Fruit fly (Drosophila melanogaster) whole organism, embryonic: ENCODE data around the gene IntS4.

ENCODE experiments used
- Adf1 ChIP-seq: fragments of 200-800 bp; sonication (Bioruptor generic); IDR thresholded peaks from 2 replicates; pipeline ENCODE4 v1.3.6; 2022; ENCODE audit warnings: missing biosample characterization, missing genetic modification characterization
- BtbVII ChIP-seq: fragments of 200-800 bp; sonication (Bioruptor generic); optimal IDR thresholded peaks from 3 replicates; lab custom pipeline; 2017; ENCODE audit warnings: missing biosample characterization, mild to moderate bottlenecking, missing genetic modification characterization
- CG10274 ChIP-seq: fragments of 200-800 bp; sonication (Bioruptor generic); optimal IDR thresholded peaks from 3 replicates; lab custom pipeline; 2017; ENCODE audit warnings: missing biosample characterization, mild to moderate bottlenecking, missing genetic modification characterization
- CG10979 ChIP-seq: fragments of 200-800 bp; sonication (Bioruptor generic); optimal IDR thresholded peaks from 2 replicates; lab custom pipeline; 2018; ENCODE audit warnings: missing biosample characterization, mild to moderate bottlenecking, missing genetic modification characterization, moderate library complexity
- CG11085 ChIP-seq: fragments of 200-800 bp; sonication (Bioruptor generic); IDR thresholded peaks from 2 replicates; pipeline ENCODE4 v1.3.6; 2022; ENCODE audit warnings: missing biosample characterization, missing genetic modification characterization
- CG11560 ChIP-seq: fragments of 200-800 bp; sonication (Bioruptor generic); IDR thresholded peaks from 3 replicates; pipeline ENCODE4 v1.3.6; 2022; ENCODE audit warnings: missing biosample characterization, missing genetic modification characterization
- CG12659 ChIP-seq: fragments of 200-800 bp; sonication (Bioruptor generic); optimal IDR thresholded peaks from 3 replicates; lab custom pipeline; 2017; ENCODE audit warnings: mild to moderate bottlenecking, missing biosample characterization, missing genetic modification reagents, missing genetic modification characterization
- CG13123 ChIP-seq: fragments of 200-800 bp; sonication (Bioruptor generic); optimal IDR thresholded peaks from 2 replicates; lab custom pipeline; 2016; ENCODE audit warnings: missing biosample characterization, missing genetic modification characterization
- CG13424 ChIP-seq: fragments of 200-800 bp; sonication (Bioruptor generic); optimal IDR thresholded peaks from 2 replicates; lab custom pipeline; 2019; ENCODE audit warnings: missing biosample characterization, mild to moderate bottlenecking, missing genetic modification characterization, moderate library complexity
- CG14667 ChIP-seq: fragments of 200-800 bp; sonication (Bioruptor generic); IDR thresholded peaks from 2 replicates; pipeline ENCODE4 v1.3.6; 2022; ENCODE audit warnings: missing biosample characterization, missing genetic modification characterization
- CG17328 ChIP-seq: fragments of 200-800 bp; sonication (Bioruptor generic); IDR thresholded peaks from 2 replicates; pipeline ENCODE4 v1.3.6; 2022; ENCODE audit warnings: missing biosample characterization, missing genetic modification characterization
- CG17361 ChIP-seq: fragments of 200-800 bp; sonication (Bioruptor generic); IDR thresholded peaks from 3 replicates; pipeline ENCODE4 v1.3.6; 2022; ENCODE audit warnings: missing biosample characterization, missing genetic modification characterization
- CG17912 ChIP-seq: fragments of 200-800 bp; sonication (Bioruptor generic); optimal IDR thresholded peaks from 2 replicates; lab custom pipeline; 2018; ENCODE audit warnings: missing biosample characterization, mild to moderate bottlenecking, missing genetic modification characterization
- CG18262 ChIP-seq: fragments of 200-800 bp; optimal IDR thresholded peaks from 3 replicates; lab custom pipeline; 2019; ENCODE audit warnings: missing biosample characterization, mild to moderate bottlenecking, missing genetic modification characterization, moderate library complexity
- CG2889 ChIP-seq: fragments of 200-800 bp; sonication (Bioruptor generic); IDR thresholded peaks from 3 replicates; pipeline ENCODE4 v1.3.6; 2022; ENCODE audit warnings: missing biosample characterization, missing genetic modification characterization
- CG4854 ChIP-seq: fragments of 200-800 bp; sonication (Bioruptor generic); optimal IDR thresholded peaks from 2 replicates; lab custom pipeline; 2016; ENCODE audit warnings: missing biosample characterization, missing genetic modification characterization, inconsistent platforms
- CG5245 ChIP-seq: fragments of 200-800 bp; sonication (Bioruptor generic); optimal IDR thresholded peaks from 3 replicates; lab custom pipeline; 2016; ENCODE audit warnings: missing biosample characterization, missing genetic modification characterization
- CG6765 ChIP-seq: fragments of 200-800 bp; sonication (Bioruptor generic); optimal IDR thresholded peaks from 3 replicates; lab custom pipeline; 2017; ENCODE audit warnings: missing biosample characterization, mild to moderate bottlenecking, missing genetic modification characterization
- CG6854 ChIP-seq: fragments of 200-800 bp; sonication (Bioruptor generic); optimal IDR thresholded peaks from 3 replicates; lab custom pipeline; 2017; ENCODE audit warnings: missing biosample characterization, mild to moderate bottlenecking, missing genetic modification characterization
- CG7745 ChIP-seq: fragments of 200-800 bp; sonication (Bioruptor generic); optimal IDR thresholded peaks from 2 replicates; lab custom pipeline; 2018; ENCODE audit warnings: missing biosample characterization, mild to moderate bottlenecking, missing genetic modification characterization, moderate library complexity
- CG7839 ChIP-seq: fragments of 200-800 bp; sonication (Bioruptor generic); optimal IDR thresholded peaks from 3 replicates; lab custom pipeline; 2018; ENCODE audit warnings: missing biosample characterization, mild to moderate bottlenecking, missing genetic modification characterization, moderate library complexity
- CkIIα-i1 ChIP-seq: fragments of 200-800 bp; sonication (Bioruptor generic); IDR thresholded peaks from 2 replicates; pipeline ENCODE4 v1.3.6; 2022; ENCODE audit warnings: missing biosample characterization, missing genetic modification characterization
- E2f1 ChIP-seq: fragments of 200-800 bp; sonication (Bioruptor generic); IDR thresholded peaks from 2 replicates; pipeline ENCODE4 v1.3.6; 2022; ENCODE audit warnings: missing biosample characterization, missing genetic modification characterization
- H2.0 ChIP-seq: fragments of 200-800 bp; sonication (Bioruptor generic); IDR thresholded peaks from 2 replicates; pipeline ENCODE4 v1.3.6; 2022; ENCODE audit warnings: missing biosample characterization, missing genetic modification characterization
- HLH3B ChIP-seq: fragments of 200-800 bp; sonication (Bioruptor generic); IDR thresholded peaks from 2 replicates; pipeline ENCODE4 v1.3.6; 2022; ENCODE audit warnings: missing biosample characterization, missing genetic modification characterization
- HmgD ChIP-seq: fragments of 200-800 bp; sonication (Bioruptor generic); optimal IDR thresholded peaks from 3 replicates; lab custom pipeline; 2016; ENCODE audit warnings: missing biosample characterization, missing genetic modification characterization
- Lim3 ChIP-seq: fragments of 200-800 bp; sonication (Bioruptor generic); IDR thresholded peaks from 2 replicates; pipeline ENCODE4 v1.3.6; 2022; ENCODE audit warnings: missing biosample characterization, missing genetic modification characterization
- Mad ChIP-seq: fragments of 200-800 bp; sonication (Bioruptor generic); optimal IDR thresholded peaks from 2 replicates; lab custom pipeline; 2016; ENCODE audit warnings: missing biosample characterization, missing genetic modification characterization
- Nf-YA ChIP-seq: fragments of 200-800 bp; sonication (Bioruptor generic); IDR thresholded peaks from 2 replicates; pipeline ENCODE4 v1.3.6; 2022; ENCODE audit warnings: missing biosample characterization, missing genetic modification characterization
- Side ChIP-seq: fragments of 200-800 bp; sonication (Bioruptor generic); optimal IDR thresholded peaks from 2 replicates; lab custom pipeline; 2016; ENCODE audit warnings: missing biosample characterization, missing genetic modification characterization
- Taf1 ChIP-seq: fragments of 200-800 bp; sonication (Bioruptor generic); IDR thresholded peaks from 2 replicates; pipeline ENCODE4 v1.3.6; 2022; ENCODE audit warnings: missing biosample characterization, missing genetic modification characterization
- ara ChIP-seq: fragments of 200-800 bp; sonication (Bioruptor generic); IDR thresholded peaks from 2 replicates; pipeline ENCODE4 v1.3.6; 2022; ENCODE audit warnings: missing biosample characterization, missing genetic modification characterization
- ase ChIP-seq: fragments of 200-800 bp; sonication (Bioruptor generic); IDR thresholded peaks from 3 replicates; pipeline ENCODE4 v1.3.6; 2022; ENCODE audit warnings: missing biosample characterization, missing genetic modification characterization
- az2 ChIP-seq: fragments of 200-800 bp; sonication (Bioruptor generic); optimal IDR thresholded peaks from 3 replicates; lab custom pipeline; 2016; ENCODE audit warnings: missing biosample characterization, missing genetic modification characterization
- bsh ChIP-seq, 2 experiments: fragments of 200-800 bp; sonication (Bioruptor generic); optimal IDR thresholded peaks; 2 replicates each; lab custom pipeline; 2017 to 2018; ENCODE audit warnings: mild to moderate bottlenecking in 2 of 2, missing biosample characterization in 2 of 2, missing genetic modification characterization in 2 of 2, moderate library complexity in 1 of 2
- cato ChIP-seq: fragments of 200-800 bp; sonication (Bioruptor generic); optimal IDR thresholded peaks from 2 replicates; lab custom pipeline; 2016; ENCODE audit warnings: missing biosample characterization, missing genetic modification characterization, borderline replicate concordance
- dpn ChIP-seq, 2 experiments: fragments of 200-800 bp; sonication (Bioruptor generic); optimal IDR thresholded peaks; 3 replicates each; lab custom pipeline; 2016; ENCODE audit warnings: missing biosample characterization in 2 of 2, missing genetic modification characterization in 2 of 2
- eyg ChIP-seq: fragments of 200-800 bp; sonication (Bioruptor generic); optimal IDR thresholded peaks from 3 replicates; lab custom pipeline; 2016; ENCODE audit warnings: missing biosample characterization, missing genetic modification characterization
- fd102C ChIP-seq: fragments of 200-800 bp; sonication (Bioruptor generic); optimal IDR thresholded peaks from 2 replicates; lab custom pipeline; 2018; ENCODE audit warnings: missing biosample characterization, mild to moderate bottlenecking, missing genetic modification characterization, moderate library complexity
- fru ChIP-seq: fragments of >200 bp; optimal IDR thresholded peaks from 2 replicates; lab custom pipeline; 2017
- her ChIP-seq: fragments of 200-800 bp; sonication (Bioruptor generic); optimal IDR thresholded peaks from 2 replicates; lab custom pipeline; 2016; ENCODE audit warnings: missing biosample characterization, missing genetic modification characterization
- ind ChIP-seq: fragments of 200-800 bp; sonication (Bioruptor generic); optimal IDR thresholded peaks from 3 replicates; lab custom pipeline; 2016; ENCODE audit warnings: missing biosample characterization, missing genetic modification characterization
- lov ChIP-seq, 2 experiments: fragments of 200-800 bp in 1 of 2; fragments of >200 bp in 1 of 2; sonication (Bioruptor generic) in 1 of 2; IDR thresholded peaks in 1 of 2; optimal IDR thresholded peaks in 1 of 2; 2 replicates in 1 of 2; 3 replicates in 1 of 2; pipeline versions ENCODE4 v1.3.6 to Lab custom; 2017 to 2022; ENCODE audit warnings: missing biosample characterization in 1 of 2, missing genetic modification characterization in 1 of 2
- mirr ChIP-seq: fragments of 200-800 bp; sonication (Bioruptor generic); optimal IDR thresholded peaks from 3 replicates; lab custom pipeline; 2018; ENCODE audit warnings: missing biosample characterization, mild to moderate bottlenecking, missing genetic modification characterization
- pho ChIP-seq: fragments of 200-800 bp; sonication (Bioruptor generic); optimal IDR thresholded peaks from 2 replicates; lab custom pipeline; 2016; ENCODE audit warnings: missing biosample characterization, missing genetic modification characterization
- slbo ChIP-seq: fragments of 200-800 bp; sonication (Bioruptor generic); IDR thresholded peaks from 2 replicates; pipeline ENCODE4 v1.3.6; 2022; ENCODE audit warnings: missing biosample characterization, missing genetic modification characterization
- sr ChIP-seq: fragments of 200-800 bp; sonication (Bioruptor generic); IDR thresholded peaks from 3 replicates; pipeline ENCODE4 v1.3.6; 2022; ENCODE audit warnings: missing biosample characterization, missing genetic modification characterization
- tin ChIP-seq: fragments of 200-800 bp; sonication (Bioruptor generic); optimal IDR thresholded peaks from 3 replicates; lab custom pipeline; 2016; ENCODE audit warnings: missing biosample characterization, missing genetic modification characterization
- trh ChIP-seq: fragments of 200-800 bp; sonication (Bioruptor generic); optimal IDR thresholded peaks from 2 replicates; lab custom pipeline; 2016; ENCODE audit warnings: missing biosample characterization, missing genetic modification characterization
- vnd ChIP-seq: fragments of 200-800 bp; sonication (Bioruptor generic); IDR thresholded peaks from 3 replicates; pipeline ENCODE4 v1.3.6; 2022; ENCODE audit warnings: missing biosample characterization, missing genetic modification characterization; ENCODE audit not compliant: partially characterized antibody
- zf30C ChIP-seq: fragments of 200-800 bp; sonication (Bioruptor generic); optimal IDR thresholded peaks from 3 replicates; lab custom pipeline; 2018; ENCODE audit warnings: missing biosample characterization, mild to moderate bottlenecking, missing genetic modification characterization

Gene IntS4

DNA sequence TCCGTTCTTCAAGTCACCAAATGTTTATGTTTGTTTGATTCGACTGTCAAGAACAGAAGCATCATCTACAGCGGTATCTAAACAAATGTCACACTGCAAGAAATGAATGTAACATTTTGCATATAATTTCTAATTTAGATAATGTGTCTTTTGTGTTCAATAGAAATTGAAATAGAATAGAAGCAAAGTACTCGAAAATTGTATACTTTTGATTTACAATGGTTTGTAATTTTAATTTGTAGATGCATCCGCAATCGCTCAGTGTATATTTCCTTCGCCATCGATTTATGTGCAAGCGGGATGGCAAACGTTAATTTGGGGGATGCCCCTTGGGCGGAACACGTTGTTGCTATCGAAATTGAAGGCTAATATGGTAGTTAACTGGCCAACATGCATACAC, 20.4 kb downstream of the IntS4 start (continued):
- TF ChIP-seq zf30C (GFP tag; lab: Kevin White, UChicago) (peak; percentile 46), BtbVII (GFP tag; lab: Kevin White, UChicago) (peak; percentile 67), CG2889 (GFP tag; lab: Robert Waterston, UW) (no peak), Adf1 (GFP tag; lab: Robert Waterston, UW) (no peak), Nf-YA (GFP tag; lab: Robert Waterston, UW) (peak; percentile 64; the same call in 1 of the 2 replicates), CG5245 (peak; percentile 59), CG4854 (GFP tag; lab: Kevin White, UChicago) (peak; percentile 36), CG13123 (GFP tag; lab: Kevin White, UChicago) (no peak), dpn (GFP tag; optimal IDR thresholded peaks at IDR 0.05; lab: Kevin White, UChicago) (peak; percentile 42 to 56), CG7745 (tag; lab: Kevin White, UChicago) (no peak), Mad (peak; percentile 12), CG10274 (GFP tag; lab: Kevin White, UChicago) (no peak), Lim3 (no peak), sr (GFP tag; lab: Robert Waterston, UW) (no peak), HLH3B (GFP tag; lab: Robert Waterston, UW) (peak; percentile 74), lov (optimal IDR thresholded peaks at IDR 0.05; lab: Kevin White, UChicago) (no peak), lov (GFP tag; IDR thresholded peaks at IDR 0.05; lab: Robert Waterston, UW) (0 out of 3 replicates have a peak, but pooled peaks have one; percentile 54), vnd (GFP tag; lab: Robert Waterston, UW) (no peak), CG12659 (GFP tag; lab: Kevin White, UChicago) (peak; percentile 48), Taf1 (GFP tag; lab: Robert Waterston, UW) (no peak), Side (GFP tag; lab: Kevin White, UChicago) (peak; percentile 47), trh (GFP tag; lab: Kevin White, UChicago) (peak; percentile 26), ase (GFP tag; lab: Robert Waterston, UW) (0 out of 3 replicates have a peak, but pooled peaks have one; percentile 38), CG14667 (GFP tag; lab: Robert Waterston, UW) (no peak), bsh (GFP tag; optimal IDR thresholded peaks at IDR 0.05; lab: Kevin White, UChicago) (peak in 1 of 2 experiments; percentile 79), slbo (GFP tag; lab: Robert Waterston, UW) (peak; percentile 71), eyg (GFP tag; lab: Kevin White, UChicago) (peak; percentile 8), CG17912 (GFP tag; lab: Kevin White, UChicago) (peak; percentile 3), mirr (no peak), E2f1 (peak; percentile 65), HmgD (no peak), H2.0 (peak; percentile 52), fd102C (GFP tag; lab: Kevin White, UChicago) (no peak), az2 (GFP tag; lab: Kevin White, UChicago) (peak; percentile 67), CG6854 (no peak), CG13424 (tag; lab: Kevin White, UChicago) (peak; percentile 68), CG11560 (no peak), ind (GFP tag; lab: Kevin White, UChicago) (peak; percentile 58), her (GFP tag; lab: Kevin White, UChicago) (peak; percentile 35), pho (peak; percentile 22), tin (peak; percentile 56), CG17361 (GFP tag; lab: Robert Waterston, UW) (0 out of 3 replicates have a peak, but pooled peaks have one; percentile 32), CG17328 (GFP tag; lab: Robert Waterston, UW) (peak; percentile 71), CG7839 (peak; percentile 77), CG18262 (tag; lab: Kevin White, UChicago) (peak; percentile 68), fru (no peak), cato (GFP tag; lab: Kevin White, UChicago) (peak; percentile 24), CG11085 (GFP tag; lab: Robert Waterston, UW) (no peak), ara (peak; percentile 63), CG6765 (GFP tag; lab: Kevin White, UChicago) (peak; percentile 45), CG10979 (tag; lab: Kevin White, UChicago) (peak; percentile 71), CkIIα-i1 (GFP tag; lab: Robert Waterston, UW) (no peak)
